Worm (Caenorhabditis elegans) whole organism, L3 larva: ENCODE measurements around the gene C33G3.4.

Experiments used
- ceh-82 ChIP-seq: fragments of 150-350 bp; optimal IDR thresholded peaks from 2 replicates; lab custom pipeline; 2014; ENCODE audit warnings: missing biosample characterization, missing genetic modification characterization
- elt-2 ChIP-seq: sonication (generic microtip); optimal IDR thresholded peaks from 2 replicates; lab custom pipeline; 2016; ENCODE audit warnings: missing genetic modification reagents, mild to moderate bottlenecking, missing genetic modification characterization, missing compliant biosample characterization
- fkh-10 ChIP-seq: sonication (generic microtip); optimal IDR thresholded peaks from 2 replicates; lab custom pipeline; 2017; ENCODE audit warnings: missing biosample characterization, missing genetic modification reagents, missing genetic modification characterization
- mdl-1 ChIP-seq: fragments of 150-350 bp; optimal IDR thresholded peaks from 2 replicates; lab custom pipeline; 2014; ENCODE audit warnings: missing biosample characterization, missing genetic modification characterization
- nhr-11 ChIP-seq: fragments of 150-350 bp; optimal IDR thresholded peaks from 2 replicates; lab custom pipeline; 2014; ENCODE audit warnings: missing biosample characterization, missing genetic modification characterization
- nhr-12 ChIP-seq: fragments of 150-350 bp; optimal IDR thresholded peaks from 2 replicates; lab custom pipeline; 2014; ENCODE audit warnings: missing biosample characterization, missing genetic modification characterization
- nhr-237 ChIP-seq: fragments of 150-350 bp; optimal IDR thresholded peaks from 2 replicates; lab custom pipeline; 2014; ENCODE audit warnings: missing biosample characterization, missing genetic modification characterization
- nhr-28 ChIP-seq: fragments of 150-350 bp; optimal IDR thresholded peaks from 2 replicates; lab custom pipeline; 2014; ENCODE audit warnings: missing biosample characterization, missing genetic modification characterization
- nhr-76 ChIP-seq: fragments of 150-350 bp; sonication (generic microtip); optimal IDR thresholded peaks from 5 replicates; lab custom pipeline; 2014; ENCODE audit warnings: missing biosample characterization, missing genetic modification characterization
- skn-1 ChIP-seq: fragments of 150-350 bp; optimal IDR thresholded peaks from 2 replicates; lab custom pipeline; 2014; ENCODE audit warnings: missing biosample characterization, missing genetic modification characterization
- tbx-2 ChIP-seq: sonication (generic microtip); optimal IDR thresholded peaks from 2 replicates; lab custom pipeline; 2016; ENCODE audit warnings: mild to moderate bottlenecking, missing genetic modification characterization, missing compliant biosample characterization

DNA sequence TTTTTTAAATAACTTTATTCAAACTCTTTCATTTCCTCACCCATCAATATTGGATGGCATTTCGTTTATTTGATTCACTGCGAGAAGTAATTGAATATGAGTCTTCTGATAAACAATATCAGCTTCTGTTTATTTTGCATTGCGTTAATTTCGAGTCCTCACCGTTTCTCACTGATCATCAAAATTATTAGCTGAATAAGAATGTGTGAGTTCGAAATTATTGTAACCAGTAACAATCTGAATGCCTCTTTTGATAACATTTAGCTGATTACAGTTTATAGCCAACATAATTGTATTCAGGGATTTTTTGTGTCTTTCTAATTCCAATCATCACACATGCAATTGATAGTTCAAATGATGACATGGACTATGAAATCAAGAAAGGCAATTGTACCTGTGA is 14.2 kb downstream of the C33G3.4 start, which contains the start of gene F16B12.1:
- TF ChIP-seq skn-1 (no peak), ceh-82 (no peak), fkh-10 (no peak), nhr-237 (tag; lab: Kevin White, UChicago) (no peak), mdl-1 (no peak), nhr-28 (tag; lab: Kevin White, UChicago) (no peak), nhr-12 (tag; lab: Kevin White, UChicago) (no peak), tbx-2 (tag; lab: Kevin White, UChicago) (no peak), elt-2 (tag; lab: Kevin White, UChicago) (no peak), nhr-11 (no peak), nhr-76 (tag; lab: Kevin White, UChicago) (no peak)
